Worm (Caenorhabditis elegans): Measurements from ENCODE around the gene his-4.

- TF ChIP-seq nhr-11 (tag; optimal IDR thresholded peaks at IDR 0.05) (no peak), ztf-11 (tag; optimal IDR thresholded peaks at IDR 0.05) (no peak), nhr-12 (tag; optimal IDR thresholded peaks at IDR 0.05) (no peak), alr-1 (tag; optimal IDR thresholded peaks at IDR 0.05) (no peak), aly-2 (tag; optimal IDR thresholded peaks at IDR 0.05) (no peak), dmd-4 (tag; optimal IDR thresholded peaks at IDR 0.05) (no peak)
These were observed 22.5 kb upstream of the his-4 start, which contains the start of gene F14H3.14 for ce11 chrV:16062788-16063187.

Data from whole organism, L2 larva.